Worm (Caenorhabditis elegans) whole organism, L4 larva: ENCODE results near the gene srw-26.

Source experiments
- R02D3.7 ChIP-seq: fragments of 150-350 bp; sonication (generic microtip); optimal IDR thresholded peaks from 3 replicates; lab custom pipeline; 2014; ENCODE audit warnings: missing biosample characterization, missing genetic modification characterization
- lin-1 ChIP-seq: fragments of 200-800 bp; sonication (Bioruptor generic); IDR thresholded peaks from 2 replicates; pipeline ENCODE4 v1.3.6; 2022; ENCODE audit warnings: missing genetic modification reagents, missing genetic modification characterization, missing compliant biosample characterization
- lin-13 ChIP-seq: fragments of 150-350 bp; optimal IDR thresholded peaks from 2 replicates; lab custom pipeline; 2014; ENCODE audit warnings: missing biosample characterization, missing genetic modification reagents, missing genetic modification characterization
- nhr-237 ChIP-seq: sonication (generic microtip); optimal IDR thresholded peaks from 2 replicates; lab custom pipeline; 2017; ENCODE audit warnings: missing biosample characterization, missing genetic modification characterization
- skn-1 ChIP-seq: fragments of 150-350 bp; optimal IDR thresholded peaks from 2 replicates; lab custom pipeline; 2014; ENCODE audit warnings: missing biosample characterization, missing genetic modification characterization
- unc-130 ChIP-seq: sonication (generic microtip); optimal IDR thresholded peaks from 2 replicates; lab custom pipeline; 2016; ENCODE audit warnings: missing genetic modification reagents, missing genetic modification characterization, missing compliant biosample characterization

DNA sequence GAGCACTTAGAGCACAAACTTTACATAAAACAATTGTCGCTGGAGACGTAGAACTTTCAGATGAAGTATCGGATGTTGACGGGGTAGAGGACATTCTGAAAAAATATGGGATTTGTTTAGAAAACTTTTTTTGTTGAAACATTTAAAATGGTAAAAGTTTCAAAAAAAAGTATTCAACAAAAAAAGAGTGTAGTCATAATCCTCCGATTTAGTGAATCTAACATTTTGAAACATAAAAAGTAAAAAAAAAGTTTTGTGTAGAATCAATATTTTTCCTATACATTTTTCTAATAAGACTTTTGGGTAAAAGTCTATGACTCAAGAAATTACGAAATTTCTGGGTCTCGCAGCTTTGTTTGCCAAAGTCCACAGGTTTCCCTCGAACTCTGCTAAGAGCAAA, 35.6 kb downstream of the srw-26 start, which contains the start of gene nhr-213:
- TF ChIP-seq lin-1, result no peak
- no peak for TF ChIP-seq R02D3.7 (tag; lab: Kevin White, UChicago)
- no peak for TF ChIP-seq unc-130 (GFP tag; lab: Kevin White, UChicago)
- no peak for TF ChIP-seq skn-1 (tag; lab: Kevin White, UChicago)
- TF ChIP-seq lin-13 (GFP tag; lab: Kevin White, UChicago), result no peak
- TF ChIP-seq nhr-237 (tag; lab: Kevin White, UChicago), result no peak
